Worm (Caenorhabditis elegans): ENCODE measurements around the gene lin-15A.

lin-15A gene

ce11 chrX:15731668-15732067 lies at the start of gene lin-15A:
Gene lin-15A, plus strand, starts transcription at chrX:15731968.
- no peak for TF ChIP-seq nhr-237 (tag; optimal IDR thresholded peaks at IDR 0.05)
- TF ChIP-seq mbf-1 (tag; optimal IDR thresholded peaks at IDR 0.05): no peak
- no peak for TF ChIP-seq nhr-10 (tag; optimal IDR thresholded peaks at IDR 0.05)
- TF ChIP-seq aly-2 (tag; optimal IDR thresholded peaks at IDR 0.05): no peak
- TF ChIP-seq Y55F3AM.14 (GFP tag; optimal IDR thresholded peaks at IDR 0.05): no peak
- TF ChIP-seq egl-27 (tag; optimal IDR thresholded peaks at IDR 0.05): no peak
- TF ChIP-seq nhr-6 (tag; optimal IDR thresholded peaks at IDR 0.05): no peak
- TF ChIP-seq lin-11 (tag; optimal IDR thresholded peaks at IDR 0.05): no peak
- no peak for TF ChIP-seq lsy-2 (tag; optimal IDR thresholded peaks at IDR 0.05)
- TF ChIP-seq F13H6.1 (tag; optimal IDR thresholded peaks at IDR 0.05): no peak
- TF ChIP-seq lin-39 (tag; optimal IDR thresholded peaks at IDR 0.05): no peak
- no peak for TF ChIP-seq C34F6.9 (tag; optimal IDR thresholded peaks at IDR 0.05)
- no peak for TF ChIP-seq snpc-4 (tag; optimal IDR thresholded peaks at IDR 0.05)
- no peak for TF ChIP-seq nhr-23 (tag; optimal IDR thresholded peaks at IDR 0.05)
- no peak for TF ChIP-seq unc-62 (GFP tag; optimal IDR thresholded peaks at IDR 0.05)
- TF ChIP-seq mdl-1 (tag; optimal IDR thresholded peaks at IDR 0.05): no peak
- no peak for TF ChIP-seq gmeb-1 (tag; optimal IDR thresholded peaks at IDR 0.05)
- no peak for TF ChIP-seq nhr-77 (tag; optimal IDR thresholded peaks at IDR 0.05)
- no peak for TF ChIP-seq sma-9 (GFP tag; optimal IDR thresholded peaks at IDR 0.05)
- TF ChIP-seq sma-9 (tag; optimal IDR thresholded peaks at IDR 0.05): no peak

- TF ChIP-seq nhr-10 (tag; optimal IDR thresholded peaks at IDR 0.05) (no peak), ztf-11 (tag; optimal IDR thresholded peaks at IDR 0.05) (no peak), crh-2 (tag; optimal IDR thresholded peaks at IDR 0.05) (peak; percentile 32), gmeb-1 (tag; optimal IDR thresholded peaks at IDR 0.05) (peak; percentile 24), sma-9 (GFP tag; optimal IDR thresholded peaks at IDR 0.05) (no peak), sma-9 (tag; optimal IDR thresholded peaks at IDR 0.05) (no peak), fos-1 (tag; optimal IDR thresholded peaks at IDR 0.05) (peak; percentile 39), ZK546.5 (tag; optimal IDR thresholded peaks at IDR 0.05) (no peak), nhr-12 (tag; optimal IDR thresholded peaks at IDR 0.05) (no peak), ztf-4 (tag; optimal IDR thresholded peaks at IDR 0.05) (no peak), nhr-129 (tag; optimal IDR thresholded peaks at IDR 0.05) (peak; percentile 18), alr-1 (tag; optimal IDR thresholded peaks at IDR 0.05) (no peak), nhr-6 (tag; optimal IDR thresholded peaks at IDR 0.05) (no peak)
Observed at ce11 chrX:15689244-15689643, 42.5 kb upstream of the lin-15A start, which contains the start of gene C03H12.1. Gene C03H12.1, plus strand, starts transcription at chrX:15689449.

- TF ChIP-seq alr-1 (tag; optimal IDR thresholded peaks at IDR 0.05) (no peak), zag-1 (tag; optimal IDR thresholded peaks at IDR 0.05) (no peak), Y55F3AM.14 (GFP tag; optimal IDR thresholded peaks at IDR 0.05) (no peak), lin-39 (tag; optimal IDR thresholded peaks at IDR 0.05) (no peak), nhr-25 (tag; optimal IDR thresholded peaks at IDR 0.05) (no peak), ceh-82 (tag; optimal IDR thresholded peaks at IDR 0.05) (no peak), elt-1 (tag; optimal IDR thresholded peaks at IDR 0.05) (no peak), unc-62 (GFP tag; optimal IDR thresholded peaks at IDR 0.05) (no peak), mbf-1 (tag; optimal IDR thresholded peaks at IDR 0.05) (no peak), ztf-1 (GFP tag; conservative IDR thresholded peaks at IDR 0.05) (no peak), crh-2 (tag; optimal IDR thresholded peaks at IDR 0.05) (no peak), sma-9 (GFP tag; optimal IDR thresholded peaks at IDR 0.05) (no peak), sma-9 (tag; optimal IDR thresholded peaks at IDR 0.05) (no peak), sma-3 (GFP tag; optimal IDR thresholded peaks at IDR 0.05) (no peak), dmd-4 (tag; optimal IDR thresholded peaks at IDR 0.05) (no peak)
Observed at ce11 chrX:15693466-15693865, 38.3 kb upstream of the lin-15A start.

- TF ChIP-seq egl-27 (tag; optimal IDR thresholded peaks at IDR 0.05): no peak
- TF ChIP-seq Y55F3AM.14 (GFP tag; optimal IDR thresholded peaks at IDR 0.05): no peak
- TF ChIP-seq mbf-1 (tag; optimal IDR thresholded peaks at IDR 0.05): no peak
- TF ChIP-seq elt-1 (tag; optimal IDR thresholded peaks at IDR 0.05): no peak
Observed at ce11 chrX:15696400-15696799, 35.4 kb upstream of the lin-15A start, which contains the start of gene ZK662.2. Gene ZK662.2, plus strand, starts transcription at chrX:15696700.

- TF ChIP-seq alr-1 (tag; optimal IDR thresholded peaks at IDR 0.05) (no peak), fos-1 (tag; optimal IDR thresholded peaks at IDR 0.05) (peak; percentile 7), sma-3 (GFP tag; optimal IDR thresholded peaks at IDR 0.05) (peak; percentile 60), ceh-82 (tag; optimal IDR thresholded peaks at IDR 0.05) (no peak), nhr-10 (tag; optimal IDR thresholded peaks at IDR 0.05) (no peak), ztf-1 (GFP tag; conservative IDR thresholded peaks at IDR 0.05) (no peak), sma-9 (GFP tag; optimal IDR thresholded peaks at IDR 0.05) (peak; percentile 65), sma-9 (tag; optimal IDR thresholded peaks at IDR 0.05) (no peak), blmp-1 (tag; optimal IDR thresholded peaks at IDR 0.05; ENCODE audit: insufficient read depth) (no peak), F13H6.1 (tag; optimal IDR thresholded peaks at IDR 0.05) (peak; percentile 13), nhr-25 (tag; optimal IDR thresholded peaks at IDR 0.05) (peak; percentile 19), lin-39 (tag; optimal IDR thresholded peaks at IDR 0.05) (no peak), mbf-1 (tag; optimal IDR thresholded peaks at IDR 0.05) (no peak), crh-2 (tag; optimal IDR thresholded peaks at IDR 0.05) (no peak), nhr-129 (tag; optimal IDR thresholded peaks at IDR 0.05) (peak; percentile 42), lsy-2 (tag; optimal IDR thresholded peaks at IDR 0.05) (no peak), gmeb-1 (tag; optimal IDR thresholded peaks at IDR 0.05) (peak; percentile 51)
Observed at ce11 chrX:15700220-15700619, 31.5 kb upstream of the lin-15A start.

Measured in whole organism, L2 larva.